Worm (Caenorhabditis elegans): ENCODE results near the gene dpm-1.

The dpm-1 gene

DNA sequence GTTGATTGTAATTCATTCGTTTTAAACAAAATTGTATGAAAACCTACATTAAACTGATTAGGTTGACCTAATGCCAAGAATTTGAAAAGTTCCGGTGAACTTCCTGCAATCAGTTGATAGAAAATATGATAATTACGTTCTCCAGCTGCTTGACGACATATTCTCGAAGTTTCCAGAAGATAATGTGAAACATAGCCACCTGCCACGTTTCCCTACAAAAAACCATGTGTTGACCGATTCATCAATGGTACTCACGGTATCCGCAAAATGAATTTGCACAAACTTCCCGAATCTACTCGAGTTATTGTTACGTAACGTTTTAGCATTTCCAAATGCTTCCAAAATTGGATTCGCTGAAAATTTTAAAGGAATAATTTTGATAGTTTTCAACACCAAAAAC lies 7.1 kb upstream of the dpm-1 start:
- TF ChIP-seq nhr-23 (tag; optimal IDR thresholded peaks at IDR 0.05) = no peak

DNA sequence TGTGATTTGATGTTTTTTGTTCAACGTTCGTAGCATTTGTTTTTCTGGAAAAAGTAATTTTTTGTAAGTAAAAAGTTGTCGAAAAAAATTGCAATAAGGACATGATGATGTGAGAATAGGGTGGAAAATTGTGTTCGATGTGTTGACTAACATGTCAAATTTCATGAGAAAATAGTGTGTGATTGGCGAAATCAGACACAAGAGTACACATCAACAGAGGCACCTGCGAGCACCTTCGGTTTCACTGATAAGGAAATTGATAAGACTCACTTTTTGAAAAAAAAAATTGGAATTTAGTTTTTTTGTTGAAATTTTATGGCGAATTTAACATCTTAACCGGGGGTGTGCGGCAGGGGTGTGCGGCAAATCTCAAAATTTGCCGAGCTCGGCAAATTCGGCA lies 5.0 kb upstream of the dpm-1 start, which contains the start of gene hum-8:
Gene hum-8 (minus strand): TSS at position 46 of the 400 bp plus-strand sequence.
- no peak for TF ChIP-seq peb-1 (tag; optimal IDR thresholded peaks at IDR 0.05)
- TF ChIP-seq fos-1 (tag; optimal IDR thresholded peaks at IDR 0.05) = peak; percentile 91
- TF ChIP-seq ceh-16 (tag; optimal IDR thresholded peaks at IDR 0.05) = no peak
- TF ChIP-seq Y55F3AM.14 (GFP tag; optimal IDR thresholded peaks at IDR 0.05) = no peak
- TF ChIP-seq nhr-21 (tag; optimal IDR thresholded peaks at IDR 0.05) = no peak
- TF ChIP-seq elt-1 (tag; optimal IDR thresholded peaks at IDR 0.05) = no peak

DNA sequence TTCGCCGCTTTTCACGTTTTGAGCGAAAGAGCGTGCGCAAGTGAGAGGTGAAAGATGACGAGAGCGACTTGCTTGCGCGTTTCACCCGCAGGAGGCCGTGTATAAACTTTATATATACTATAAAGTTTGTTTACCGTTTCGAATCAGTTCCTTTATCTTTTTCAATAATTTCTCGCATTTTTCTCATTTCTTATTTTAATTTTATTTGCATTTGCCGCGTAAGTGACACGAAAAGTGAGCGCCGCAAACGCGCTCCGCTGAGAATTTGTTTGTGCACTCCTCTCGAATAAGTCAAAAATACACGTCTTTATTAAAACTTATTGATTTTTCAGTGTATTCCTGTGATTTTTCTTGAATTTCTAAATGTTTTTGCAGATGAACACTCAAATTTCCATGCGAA lies 1.9 kb upstream of the dpm-1 start, which contains the start of gene mrpl-55:
Gene mrpl-55 (plus strand): TSS at position 364 of the 400 bp plus-strand sequence.
- no peak for TF ChIP-seq ztf-1 (GFP tag; conservative IDR thresholded peaks at IDR 0.05)
- no peak for TF ChIP-seq unc-62 (GFP tag; optimal IDR thresholded peaks at IDR 0.05)
- peak; percentile 77 for TF ChIP-seq nhr-129 (tag; optimal IDR thresholded peaks at IDR 0.05)
- peak; percentile 73 for TF ChIP-seq F13H6.1 (tag; optimal IDR thresholded peaks at IDR 0.05)
- TF ChIP-seq nhr-11 (tag; optimal IDR thresholded peaks at IDR 0.05) = no peak
- TF ChIP-seq nhr-10 (tag; optimal IDR thresholded peaks at IDR 0.05) = no peak
- TF ChIP-seq gmeb-1 (tag; optimal IDR thresholded peaks at IDR 0.05) = peak; percentile 96
- TF ChIP-seq skn-1 (tag; optimal IDR thresholded peaks at IDR 0.05) = no peak
- TF ChIP-seq nhr-6 (tag; optimal IDR thresholded peaks at IDR 0.05) = peak; percentile 71
- peak; percentile 96 for TF ChIP-seq unc-55 (GFP tag; optimal IDR thresholded peaks at IDR 0.05)
- TF ChIP-seq lin-11 (tag; optimal IDR thresholded peaks at IDR 0.05) = peak; percentile 44
- peak; percentile 51 for TF ChIP-seq egl-27 (tag; optimal IDR thresholded peaks at IDR 0.05)
- no peak for TF ChIP-seq Y55F3AM.14 (GFP tag; optimal IDR thresholded peaks at IDR 0.05)
- no peak for TF ChIP-seq dmd-4 (tag; optimal IDR thresholded peaks at IDR 0.05)
- peak; percentile 77 for TF ChIP-seq ztf-4 (tag; optimal IDR thresholded peaks at IDR 0.05)
- TF ChIP-seq ztf-11 (tag; optimal IDR thresholded peaks at IDR 0.05) = no peak
- peak; percentile 75 for TF ChIP-seq sem-4 (tag; optimal IDR thresholded peaks at IDR 0.05)
- TF ChIP-seq fos-1 (tag; optimal IDR thresholded peaks at IDR 0.05) = peak; percentile 81
- TF ChIP-seq nhr-21 (tag; optimal IDR thresholded peaks at IDR 0.05) = peak; percentile 88
- TF ChIP-seq ama-1 (optimal IDR thresholded peaks at IDR 0.05) = peak; percentile 12
- TF ChIP-seq aly-2 (tag; optimal IDR thresholded peaks at IDR 0.05) = no peak
- TF ChIP-seq elt-3 (tag; optimal IDR thresholded peaks at IDR 0.05) = no peak
- peak; percentile 71 for TF ChIP-seq nhr-25 (tag; optimal IDR thresholded peaks at IDR 0.05)
- TF ChIP-seq lsy-2 (tag; optimal IDR thresholded peaks at IDR 0.05) = peak; percentile 78 to 94
- TF ChIP-seq snpc-4 (tag; optimal IDR thresholded peaks at IDR 0.05) = peak; percentile 81
- TF ChIP-seq mab-5 (tag; optimal IDR thresholded peaks at IDR 0.05) = peak; percentile 14
- no peak for TF ChIP-seq nhr-23 (tag; optimal IDR thresholded peaks at IDR 0.05)
- no peak for TF ChIP-seq mbf-1 (tag; optimal IDR thresholded peaks at IDR 0.05)
- TF ChIP-seq ceh-16 (tag; optimal IDR thresholded peaks at IDR 0.05) = peak; percentile 74
- peak; percentile 27 for TF ChIP-seq ZK546.5 (tag; optimal IDR thresholded peaks at IDR 0.05)
- peak; percentile 39 for TF ChIP-seq zag-1 (tag; optimal IDR thresholded peaks at IDR 0.05)
- TF ChIP-seq nhr-237 (tag; optimal IDR thresholded peaks at IDR 0.05) = no peak
- TF ChIP-seq alr-1 (tag; optimal IDR thresholded peaks at IDR 0.05) = peak; percentile 42
- TF ChIP-seq ceh-82 (tag; optimal IDR thresholded peaks at IDR 0.05) = no peak
- TF ChIP-seq unc-39 (tag; optimal IDR thresholded peaks at IDR 0.05) = no peak
- no peak for TF ChIP-seq peb-1 (tag; optimal IDR thresholded peaks at IDR 0.05)
- TF ChIP-seq crh-2 (tag; optimal IDR thresholded peaks at IDR 0.05) = peak; percentile 95
- TF ChIP-seq lin-13 (GFP tag; optimal IDR thresholded peaks at IDR 0.05) = peak; percentile 94
- peak; percentile 35 for TF ChIP-seq R02D3.7 (tag; optimal IDR thresholded peaks at IDR 0.05)
- TF ChIP-seq C34F6.9 (tag; optimal IDR thresholded peaks at IDR 0.05) = peak; percentile 93
- TF ChIP-seq elt-1 (tag; optimal IDR thresholded peaks at IDR 0.05) = no peak
- TF ChIP-seq sma-3 (GFP tag; optimal IDR thresholded peaks at IDR 0.05) = peak; percentile 94
- TF ChIP-seq lin-39 (tag; optimal IDR thresholded peaks at IDR 0.05) = no peak
- peak; percentile 76 for TF ChIP-seq sma-9 (GFP tag; optimal IDR thresholded peaks at IDR 0.05)
- no peak for TF ChIP-seq sma-9 (tag; optimal IDR thresholded peaks at IDR 0.05)
- TF ChIP-seq mdl-1 (tag; optimal IDR thresholded peaks at IDR 0.05) = peak in 1 of 2 experiments; percentile 30
- peak; percentile 56 for TF ChIP-seq nhr-77 (tag; optimal IDR thresholded peaks at IDR 0.05)
- peak; percentile 1 for TF ChIP-seq blmp-1 (tag; optimal IDR thresholded peaks at IDR 0.05; ENCODE audit: insufficient read depth)
- TF ChIP-seq nhr-12 (tag; optimal IDR thresholded peaks at IDR 0.05) = no peak
